Worm (Caenorhabditis elegans) whole organism, L2 larva: ENCODE data around the gene C36E6.8.

Source experiments
- Y55F3AM.14 ChIP-seq: fragments of 200-800 bp; sonication (Bioruptor generic); optimal IDR thresholded peaks from 2 replicates; lab custom pipeline; 2018; ENCODE audit warnings: mild to moderate bottlenecking, missing genetic modification characterization, missing compliant biosample characterization
- alr-1 ChIP-seq: fragments of 150-350 bp; optimal IDR thresholded peaks from 2 replicates; lab custom pipeline; 2014; ENCODE audit warnings: missing biosample characterization, missing genetic modification characterization
- elt-1 ChIP-seq: fragments of 150-350 bp; optimal IDR thresholded peaks from 2 replicates; lab custom pipeline; 2014; ENCODE audit warnings: missing biosample characterization, missing genetic modification characterization
- elt-3 ChIP-seq: sonication (generic microtip); optimal IDR thresholded peaks from 2 replicates; lab custom pipeline; 2017; ENCODE audit warnings: missing biosample characterization, missing genetic modification characterization
- nhr-237 ChIP-seq: fragments of 150-350 bp; optimal IDR thresholded peaks from 2 replicates; lab custom pipeline; 2014; ENCODE audit warnings: missing biosample characterization, missing genetic modification characterization
- nhr-25 ChIP-seq: fragments of 150-350 bp; sonication (generic microtip); optimal IDR thresholded peaks from 3 replicates; lab custom pipeline; 2014; ENCODE audit warnings: missing biosample characterization, missing genetic modification characterization
- peb-1 ChIP-seq: fragments of 150-350 bp; optimal IDR thresholded peaks from 2 replicates; lab custom pipeline; 2014; ENCODE audit warnings: missing biosample characterization, missing genetic modification characterization
- skn-1 ChIP-seq: sonication (generic microtip); optimal IDR thresholded peaks from 2 replicates; lab custom pipeline; 2017; ENCODE audit warnings: missing biosample characterization, missing genetic modification characterization
- snpc-4 ChIP-seq: fragments of 150-350 bp; optimal IDR thresholded peaks from 2 replicates; lab custom pipeline; 2014; ENCODE audit warnings: missing biosample characterization, missing genetic modification characterization

DNA sequence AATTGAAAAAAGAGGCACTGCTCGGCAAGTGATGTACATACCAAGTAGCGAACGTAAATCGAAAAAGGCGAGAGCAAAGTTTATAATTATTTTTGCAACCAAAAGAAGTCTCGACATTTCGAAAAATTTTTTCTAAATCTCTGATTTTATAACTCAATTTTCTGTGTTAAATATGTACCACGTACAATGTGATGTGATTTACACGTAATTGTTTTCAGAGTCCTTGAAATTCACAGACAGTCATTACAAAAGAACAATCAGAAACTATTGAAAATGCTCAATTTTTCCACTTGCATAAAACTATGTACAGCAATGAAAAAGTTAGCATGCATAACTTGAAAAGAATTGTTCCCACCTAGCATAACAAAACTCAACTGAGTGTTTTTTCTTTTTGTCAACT lies 35.4 kb upstream of the C36E6.8 start:
- TF ChIP-seq nhr-237 (tag; lab: Kevin White, UChicago) = no peak
- TF ChIP-seq alr-1 = no peak
- no peak for TF ChIP-seq skn-1 (tag; lab: Kevin White, UChicago)
- no peak for TF ChIP-seq elt-3
- no peak for TF ChIP-seq peb-1 (tag; lab: Kevin White, UChicago)
- TF ChIP-seq snpc-4 (tag; lab: Kevin White, UChicago) = no peak
- no peak for TF ChIP-seq elt-1 (tag; lab: Kevin White, UChicago)
- no peak for TF ChIP-seq nhr-25
- no peak for TF ChIP-seq Y55F3AM.14 (GFP tag; lab: Kevin White, UChicago)
